Fruit fly (Drosophila melanogaster) whole organism, embryonic: Measurements from ENCODE around the gene CG14034.

ENCODE experiments used
- Asciz ChIP-seq: fragments of 200-800 bp; sonication (Bioruptor generic); optimal IDR thresholded peaks from 2 replicates; lab custom pipeline; 2017; ENCODE audit warnings: missing biosample characterization, mild to moderate bottlenecking, missing genetic modification characterization, missing genetic modification reagents
- CG10267 ChIP-seq: fragments of 200-800 bp; sonication (Bioruptor generic); optimal IDR thresholded peaks from 2 replicates; lab custom pipeline; 2018; ENCODE audit warnings: missing biosample characterization, mild to moderate bottlenecking, missing genetic modification characterization, moderate library complexity
- CG10274 ChIP-seq: fragments of 200-800 bp; sonication (Bioruptor generic); optimal IDR thresholded peaks from 3 replicates; lab custom pipeline; 2017; ENCODE audit warnings: missing biosample characterization, mild to moderate bottlenecking, missing genetic modification characterization
- CG10654 ChIP-seq: fragments of 200-800 bp; sonication (Bioruptor generic); optimal IDR thresholded peaks from 2 replicates; lab custom pipeline; 2016; ENCODE audit warnings: missing biosample characterization, missing genetic modification characterization
- CG11560 ChIP-seq: fragments of 200-800 bp; sonication (Bioruptor generic); IDR thresholded peaks from 3 replicates; pipeline ENCODE4 v1.3.6; 2022; ENCODE audit warnings: missing biosample characterization, missing genetic modification characterization
- CG12236 ChIP-seq: fragments of 200-800 bp; sonication (Bioruptor generic); optimal IDR thresholded peaks from 2 replicates; lab custom pipeline; 2016; ENCODE audit warnings: missing biosample characterization, missing genetic modification characterization
- CG12744 ChIP-seq: fragments of 200-800 bp; sonication (Bioruptor generic); optimal IDR thresholded peaks from 2 replicates; lab custom pipeline; 2016; ENCODE audit warnings: missing biosample characterization, missing genetic modification characterization
- CG17385 ChIP-seq: fragments of 200-800 bp; sonication (Bioruptor generic); optimal IDR thresholded peaks from 3 replicates; lab custom pipeline; 2018; ENCODE audit warnings: missing biosample characterization, mild to moderate bottlenecking, missing genetic modification characterization
- CG17802 ChIP-seq: fragments of 200-800 bp; sonication (Bioruptor generic); optimal IDR thresholded peaks from 2 replicates; lab custom pipeline; 2018; ENCODE audit warnings: missing biosample characterization, mild to moderate bottlenecking, missing genetic modification characterization, moderate library complexity
- CG17829 ChIP-seq: fragments of 200-800 bp; optimal IDR thresholded peaks from 2 replicates; lab custom pipeline; 2019; ENCODE audit warnings: missing biosample characterization, mild to moderate bottlenecking, missing genetic modification characterization, moderate library complexity
- CG18619 ChIP-seq: fragments of 200-800 bp; sonication (Bioruptor generic); optimal IDR thresholded peaks from 3 replicates; lab custom pipeline; 2017; ENCODE audit warnings: missing biosample characterization, mild to moderate bottlenecking, missing genetic modification characterization
- CG33557 ChIP-seq: fragments of 200-800 bp; sonication (Bioruptor generic); optimal IDR thresholded peaks from 2 replicates; lab custom pipeline; 2019; ENCODE audit warnings: missing biosample characterization, mild to moderate bottlenecking, missing genetic modification characterization, moderate library complexity
- CG6683 ChIP-seq: fragments of 200-800 bp; sonication (Bioruptor generic); optimal IDR thresholded peaks from 2 replicates; lab custom pipeline; 2017; ENCODE audit warnings: missing biosample characterization, mild to moderate bottlenecking, missing genetic modification characterization, missing genetic modification reagents
- CG6791 ChIP-seq: fragments of 200-800 bp; sonication (Bioruptor generic); IDR thresholded peaks from 3 replicates; pipeline ENCODE4 v1.3.6; 2022; ENCODE audit warnings: missing biosample characterization, missing genetic modification characterization; ENCODE audit not compliant: partially characterized antibody
- CG7987 ChIP-seq: fragments of 200-800 bp; sonication (Bioruptor generic); optimal IDR thresholded peaks from 2 replicates; lab custom pipeline; 2018; ENCODE audit warnings: missing biosample characterization, mild to moderate bottlenecking, missing genetic modification characterization, moderate library complexity
- CG8388 ChIP-seq: fragments of 200-800 bp; sonication (Bioruptor generic); optimal IDR thresholded peaks from 2 replicates; lab custom pipeline; 2019; ENCODE audit warnings: missing biosample characterization, mild to moderate bottlenecking, missing genetic modification characterization, moderate library complexity
- CG8924 ChIP-seq: fragments of 200-800 bp; optimal IDR thresholded peaks from 3 replicates; lab custom pipeline; 2019; ENCODE audit warnings: missing biosample characterization, mild to moderate bottlenecking, missing genetic modification characterization, moderate library complexity
- CG9727 ChIP-seq: fragments of 200-800 bp; sonication (Bioruptor generic); optimal IDR thresholded peaks from 3 replicates; lab custom pipeline; 2017; ENCODE audit warnings: missing biosample characterization, mild to moderate bottlenecking, missing genetic modification characterization
- CHES-1-like ChIP-seq: fragments of 200-800 bp; sonication (Bioruptor generic); optimal IDR thresholded peaks from 2 replicates; lab custom pipeline; 2016; ENCODE audit warnings: missing biosample characterization, missing genetic modification characterization
- CkIIα-i1 ChIP-seq: fragments of 200-800 bp; sonication (Bioruptor generic); IDR thresholded peaks from 2 replicates; pipeline ENCODE4 v1.3.6; 2022; ENCODE audit warnings: missing biosample characterization, missing genetic modification characterization
- D ChIP-seq, 2 experiments: fragments of 200-800 bp in 1 of 2; fragments of >200 bp in 1 of 2; sonication (Bioruptor generic) in 1 of 2; optimal IDR thresholded peaks; 2 replicates in 1 of 2; 3 replicates in 1 of 2; lab custom pipeline; 2017; ENCODE audit warnings: mild to moderate bottlenecking in 1 of 2, missing biosample characterization in 1 of 2, missing genetic modification characterization in 1 of 2, missing genetic modification reagents in 1 of 2
- Dbx ChIP-seq: fragments of 200-800 bp; sonication (Bioruptor generic); IDR thresholded peaks from 3 replicates; pipeline ENCODE4 v1.3.6; 2022; ENCODE audit warnings: missing biosample characterization, missing genetic modification characterization
- Dek ChIP-seq: fragments of 200-800 bp; sonication (Bioruptor generic); optimal IDR thresholded peaks from 3 replicates; lab custom pipeline; 2019; ENCODE audit warnings: missing biosample characterization, mild to moderate bottlenecking, missing genetic modification characterization, moderate library complexity
- Dip2 ChIP-seq: fragments of 200-800 bp; sonication (Bioruptor generic); IDR thresholded peaks from 2 replicates; pipeline ENCODE4 v1.3.6; 2022; ENCODE audit warnings: missing biosample characterization, missing genetic modification characterization
- ERR ChIP-seq: fragments of 200-800 bp; sonication (Bioruptor generic); optimal IDR thresholded peaks from 2 replicates; lab custom pipeline; 2016; ENCODE audit warnings: missing biosample characterization, missing genetic modification characterization
- Lhr ChIP-seq: fragments of 200-800 bp; sonication (Bioruptor generic); optimal IDR thresholded peaks from 3 replicates; lab custom pipeline; 2017; ENCODE audit warnings: mild to moderate bottlenecking, missing biosample characterization, missing genetic modification reagents, missing genetic modification characterization
- Med ChIP-seq: fragments of 200-800 bp; sonication (Bioruptor generic); peaks from one replicate; lab custom pipeline; 2016; ENCODE audit warnings: missing biosample characterization, missing genetic modification characterization, mild to moderate bottlenecking, inconsistent platforms, moderate library complexity
- Oli ChIP-seq: fragments of 200-800 bp; sonication (Bioruptor generic); optimal IDR thresholded peaks from 2 replicates; lab custom pipeline; 2018; ENCODE audit warnings: missing biosample characterization, mild to moderate bottlenecking, missing genetic modification characterization, moderate library complexity
- Vsx1 ChIP-seq: fragments of 200-800 bp; sonication (Bioruptor generic); optimal IDR thresholded peaks from 2 replicates; lab custom pipeline; 2017; ENCODE audit warnings: missing biosample characterization, mild to moderate bottlenecking, missing genetic modification characterization, missing genetic modification reagents
- Xbp1 ChIP-seq: fragments of 200-800 bp; sonication (Bioruptor generic); optimal IDR thresholded peaks from 3 replicates; lab custom pipeline; 2016; ENCODE audit warnings: missing biosample characterization, mild to moderate bottlenecking, missing genetic modification characterization
- ac ChIP-seq: fragments of 200-800 bp; sonication (Bioruptor generic); optimal IDR thresholded peaks from 3 replicates; lab custom pipeline; 2017; ENCODE audit warnings: missing biosample characterization, mild to moderate bottlenecking, missing genetic modification characterization
- ato ChIP-seq: fragments of 200-800 bp; sonication (Bioruptor generic); IDR thresholded peaks from 2 replicates; pipeline ENCODE4 v1.3.6; 2022; ENCODE audit warnings: missing biosample characterization, missing genetic modification characterization; ENCODE audit not compliant: partially characterized antibody
- croc ChIP-seq: fragments of 200-800 bp; sonication (Bioruptor generic); conservative IDR thresholded peaks from 3 replicates; pipeline ENCODE4 v1.3.6; 2022; ENCODE audit warnings: missing biosample characterization, missing genetic modification characterization
- dan ChIP-seq: fragments of 200-800 bp; sonication (Bioruptor generic); IDR thresholded peaks from 2 replicates; pipeline ENCODE4 v1.3.6; 2022; ENCODE audit warnings: missing biosample characterization, missing genetic modification characterization
- ems ChIP-seq: fragments of 200-800 bp; sonication (Bioruptor generic); optimal IDR thresholded peaks from 3 replicates; lab custom pipeline; 2016; ENCODE audit warnings: missing biosample characterization, missing genetic modification characterization
- fd102C ChIP-seq: fragments of 200-800 bp; sonication (Bioruptor generic); optimal IDR thresholded peaks from 2 replicates; lab custom pipeline; 2018; ENCODE audit warnings: missing biosample characterization, mild to moderate bottlenecking, missing genetic modification characterization, moderate library complexity
- gce ChIP-seq: fragments of 200-800 bp; sonication (Bioruptor generic); IDR thresholded peaks from 3 replicates; pipeline ENCODE4 v1.3.6; 2022; ENCODE audit warnings: missing biosample characterization, missing genetic modification characterization
- gsb-n ChIP-seq: fragments of 200-800 bp; sonication (Bioruptor generic); optimal IDR thresholded peaks from 3 replicates; lab custom pipeline; 2018; ENCODE audit warnings: missing biosample characterization, mild to moderate bottlenecking, missing genetic modification characterization
- kni ChIP-seq: fragments of 200-800 bp; sonication (Bioruptor generic); optimal IDR thresholded peaks from 3 replicates; lab custom pipeline; 2017; ENCODE audit warnings: mild to moderate bottlenecking, missing biosample characterization, missing genetic modification reagents, missing genetic modification characterization
- lov ChIP-seq, 2 experiments: fragments of 200-800 bp in 1 of 2; fragments of >200 bp in 1 of 2; sonication (Bioruptor generic) in 1 of 2; IDR thresholded peaks in 1 of 2; optimal IDR thresholded peaks in 1 of 2; 2 replicates in 1 of 2; 3 replicates in 1 of 2; pipeline versions ENCODE4 v1.3.6 to Lab custom; 2017 to 2022; ENCODE audit warnings: missing biosample characterization in 1 of 2, missing genetic modification characterization in 1 of 2
- nerfin-2 ChIP-seq: fragments of 200-800 bp; sonication (Bioruptor generic); IDR thresholded peaks from 2 replicates; pipeline ENCODE4 v1.3.6; 2022; ENCODE audit warnings: missing biosample characterization, missing genetic modification characterization; ENCODE audit not compliant: partially characterized antibody
- oc ChIP-seq: fragments of 200-800 bp; sonication (Bioruptor generic); optimal IDR thresholded peaks from 2 replicates; lab custom pipeline; 2018; ENCODE audit warnings: missing biosample characterization, mild to moderate bottlenecking, missing genetic modification characterization, moderate library complexity
- onecut ChIP-seq: fragments of 200-800 bp; sonication (Bioruptor generic); IDR thresholded peaks from 2 replicates; pipeline ENCODE4 v1.3.6; 2022; ENCODE audit warnings: missing biosample characterization, missing genetic modification characterization
- prd ChIP-seq, 3 experiments: fragments of >200 bp in 2 of 3; fragments of 200-800 bp in 1 of 3; sonication (Bioruptor generic) in 1 of 3; optimal IDR thresholded peaks in 2 of 3; IDR thresholded peaks in 1 of 3; 2 replicates in 2 of 3; 3 replicates in 1 of 3; pipeline versions ENCODE4 v1.3.6 to Lab custom; 2017 to 2022; ENCODE audit warnings: missing biosample characterization in 1 of 3, missing genetic modification characterization in 1 of 3
- row ChIP-seq: fragments of 200-800 bp; sonication (Bioruptor generic); IDR thresholded peaks from 3 replicates; pipeline ENCODE4 v1.3.6; 2022; ENCODE audit warnings: missing biosample characterization, missing genetic modification characterization
- shn ChIP-seq: fragments of 200-800 bp; sonication (Bioruptor generic); optimal IDR thresholded peaks from 3 replicates; lab custom pipeline; 2016; ENCODE audit warnings: missing biosample characterization, missing genetic modification characterization
- wek ChIP-seq: fragments of 200-800 bp; sonication (Bioruptor generic); optimal IDR thresholded peaks from 3 replicates; lab custom pipeline; 2018; ENCODE audit warnings: missing biosample characterization, mild to moderate bottlenecking, missing genetic modification characterization, moderate library complexity

The CG14034 gene

dm6 chr2L:5245363-5245892 is 29.1 kb upstream of the CG14034 start (continued):
- TF ChIP-seq fd102C, result no peak
- no peak for TF ChIP-seq Dip2 (GFP tag; lab: Robert Waterston, UW)
- no peak for TF ChIP-seq ato
- TF ChIP-seq CG8924 (tag; lab: Kevin White, UChicago), result peak; percentile 48
- no peak for TF ChIP-seq CG10274 (GFP tag; lab: Kevin White, UChicago)
- TF ChIP-seq Asciz (GFP tag; lab: Kevin White, UChicago), result peak; percentile 24
- TF ChIP-seq dan (GFP tag; lab: Robert Waterston, UW), result no peak
- TF ChIP-seq prd (optimal IDR thresholded peaks at IDR 0.05; lab: Kevin White, UChicago), result no peak
- TF ChIP-seq prd (GFP tag; IDR thresholded peaks at IDR 0.05; lab: Robert Waterston, UW), result peak; percentile 52; the same call in 2 of the 3 replicates
- no peak for TF ChIP-seq D (optimal IDR thresholded peaks at IDR 0.05; lab: Kevin White, UChicago)
- TF ChIP-seq D (GFP tag; optimal IDR thresholded peaks at IDR 0.05; lab: Kevin White, UChicago), result peak; percentile 44
- peak; percentile 58 for TF ChIP-seq row (GFP tag; lab: Robert Waterston, UW)
- TF ChIP-seq oc (tag; lab: Kevin White, UChicago), result peak; percentile 69
- TF ChIP-seq shn (GFP tag; lab: Kevin White, UChicago), result no peak
- TF ChIP-seq CG17829 (tag; lab: Kevin White, UChicago), result peak; percentile 74
- no peak for TF ChIP-seq CHES-1-like (GFP tag; lab: Kevin White, UChicago)
- TF ChIP-seq Vsx1, result no peak
- no peak for TF ChIP-seq CG12236 (GFP tag; lab: Kevin White, UChicago)
- TF ChIP-seq CG6791 (GFP tag; lab: Robert Waterston, UW), result no peak
- TF ChIP-seq CG10654 (GFP tag; lab: Kevin White, UChicago), result no peak
- TF ChIP-seq Med (GFP tag; lab: Kevin White, UChicago), result peak; percentile 72
- TF ChIP-seq CG9727 (GFP tag; lab: Kevin White, UChicago), result peak; percentile 38
- peak; percentile 32 for TF ChIP-seq Xbp1 (GFP tag; lab: Kevin White, UChicago)
- TF ChIP-seq gsb-n, result peak; percentile 87
- no peak for TF ChIP-seq nerfin-2 (GFP tag; lab: Robert Waterston, UW)
- TF ChIP-seq CG8388 (GFP tag; lab: Kevin White, UChicago), result peak; percentile 34
- 0 out of 2 replicates have a peak, but pooled peaks have one; percentile 25 for TF ChIP-seq onecut
- peak; percentile 44 for TF ChIP-seq CG10267 (tag; lab: Kevin White, UChicago)
- TF ChIP-seq CkIIα-i1 (GFP tag; lab: Robert Waterston, UW), result no peak

- TF ChIP-seq CG17802 (tag; lab: Kevin White, UChicago) (no peak), Dek (tag; lab: Kevin White, UChicago) (no peak), gce (GFP tag; lab: Robert Waterston, UW) (no peak), Dbx (GFP tag; lab: Robert Waterston, UW) (no peak), ems (GFP tag; lab: Kevin White, UChicago) (no peak), CG6683 (GFP tag; lab: Kevin White, UChicago) (no peak), CG18619 (GFP tag; lab: Kevin White, UChicago) (no peak), CG12744 (GFP tag; lab: Kevin White, UChicago) (no peak), ac (GFP tag; lab: Kevin White, UChicago) (no peak), croc (no peak), kni (no peak), Oli (tag; lab: Kevin White, UChicago) (peak; percentile 23), CG7987 (GFP tag; lab: Kevin White, UChicago) (no peak), Lhr (GFP tag; lab: Kevin White, UChicago) (no peak), CG33557 (GFP tag; lab: Kevin White, UChicago) (no peak), lov (optimal IDR thresholded peaks at IDR 0.05; lab: Kevin White, UChicago) (no peak), lov (GFP tag; IDR thresholded peaks at IDR 0.05; lab: Robert Waterston, UW) (no peak), wek (GFP tag; lab: Kevin White, UChicago) (no peak), ERR (GFP tag; lab: Kevin White, UChicago) (no peak), CG17385 (peak; percentile 21), CG11560 (tag; lab: Robert Waterston, UW) (no peak)
Observed at dm6 chr2L:5242194-5242914, 26.0 kb upstream of the CG14034 start.
